Fruit fly (Drosophila melanogaster) S2 (cell line): ENCODE data around the gene Spn28F.

Source experiments
- CG8478 ChIP-seq: fragments of >200 bp; optimal IDR thresholded peaks from 2 replicates; lab custom pipeline; 2018
- CTCF ChIP-seq, 2 experiments: fragments of >200 bp; optimal IDR thresholded peaks; 2 replicates each; lab custom pipeline; 2018

DNA sequence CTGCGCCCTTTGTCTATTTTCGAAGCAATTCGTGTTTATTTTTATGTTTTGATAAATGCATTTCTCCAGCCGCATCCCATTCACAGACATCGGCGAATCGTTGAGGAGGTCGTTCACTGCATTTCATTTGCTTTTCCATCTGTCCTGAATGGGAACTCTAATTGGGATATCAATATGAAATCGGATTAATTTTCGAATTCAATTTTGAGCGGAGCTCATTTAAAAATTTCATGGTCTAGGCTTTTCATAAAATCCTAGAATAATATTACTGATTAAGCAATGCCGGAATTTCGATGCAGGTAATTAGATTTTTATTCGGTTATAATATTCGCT lies 48.5 kb upstream of the Spn28F start:
- TF ChIP-seq CG8478 (no peak), CTCF (optimal IDR thresholded peaks at IDR 0.05; lab: Kevin White, UChicago) (no peak)
